Worm (Caenorhabditis elegans) whole organism, L4 larva: ENCODE data around the gene sel-7.

Experiments
- F26F4.8 ChIP-seq: fragments of 200-800 bp; sonication (Bioruptor generic); conservative IDR thresholded peaks from 2 replicates; pipeline ENCODE4 v1.3.6; 2022; ENCODE audit warnings: missing genetic modification characterization, missing compliant biosample characterization
- Y5F2A.4 ChIP-seq: fragments of 200-800 bp; sonication (Bioruptor generic); optimal IDR thresholded peaks from 2 replicates; lab custom pipeline; 2018; ENCODE audit warnings: mild to moderate bottlenecking, missing genetic modification characterization, missing compliant biosample characterization
- aly-2 ChIP-seq: sonication (generic microtip); optimal IDR thresholded peaks from 2 replicates; lab custom pipeline; 2018; ENCODE audit warnings: missing biosample characterization, missing genetic modification characterization
- ceh-20 ChIP-seq: fragments of 200-800 bp; sonication (Bioruptor generic); IDR thresholded peaks from 2 replicates; pipeline ENCODE4 v1.3.6; 2022; ENCODE audit warnings: missing genetic modification reagents, missing genetic modification characterization, missing compliant biosample characterization
- duxl-1 ChIP-seq: sonication (generic microtip); optimal IDR thresholded peaks from 2 replicates; lab custom pipeline; 2016; ENCODE audit warnings: mild to moderate bottlenecking, missing genetic modification characterization, moderate library complexity, missing compliant biosample characterization; ENCODE audit not compliant: poor library complexity
- egl-43 ChIP-seq: fragments of 200-800 bp; sonication (Bioruptor generic); IDR thresholded peaks from 2 replicates; pipeline ENCODE4 v1.3.6; 2022; ENCODE audit warnings: missing genetic modification reagents, missing genetic modification characterization, missing compliant biosample characterization
- gei-8 ChIP-seq: fragments of 200-800 bp; sonication (Bioruptor generic); optimal IDR thresholded peaks from 2 replicates; lab custom pipeline; 2018; ENCODE audit warnings: mild to moderate bottlenecking, missing genetic modification characterization, missing compliant biosample characterization
- lin-13 ChIP-seq: fragments of 150-350 bp; optimal IDR thresholded peaks from 2 replicates; lab custom pipeline; 2014; ENCODE audit warnings: missing biosample characterization, missing genetic modification reagents, missing genetic modification characterization
- lsy-2 ChIP-seq, 2 experiments: fragments of 150-350 bp in 1 of 2; sonication (generic microtip) in 1 of 2; optimal IDR thresholded peaks; 2 replicates each; lab custom pipeline; 2014 to 2017; ENCODE audit warnings: missing biosample characterization in 2 of 2, missing genetic modification characterization in 2 of 2
- nhr-237 ChIP-seq: sonication (generic microtip); optimal IDR thresholded peaks from 2 replicates; lab custom pipeline; 2017; ENCODE audit warnings: missing biosample characterization, missing genetic modification characterization
- pha-4 ChIP-seq, 2 experiments: fragments of 150-350 bp in 1 of 2; fragments of 200-800 bp in 1 of 2; sonication (Bioruptor generic) in 1 of 2; IDR thresholded peaks in 1 of 2; optimal IDR thresholded peaks in 1 of 2; 2 replicates each; pipeline versions ENCODE4 v1.3.6 to Lab custom; 2014 to 2022; ENCODE audit warnings: missing genetic modification characterization in 2 of 2, missing genetic modification reagents in 2 of 2, missing biosample characterization in 1 of 2, missing compliant biosample characterization in 1 of 2
- pqm-1 ChIP-seq: sonication (generic microtip); optimal IDR thresholded peaks from 2 replicates; lab custom pipeline; 2017; ENCODE audit warnings: missing biosample characterization, missing genetic modification characterization
- tag-97 ChIP-seq: fragments of 200-800 bp; sonication (Bioruptor generic); IDR thresholded peaks from 2 replicates; pipeline ENCODE4 v1.3.6; 2022; ENCODE audit warnings: missing genetic modification characterization, missing compliant biosample characterization

DNA sequence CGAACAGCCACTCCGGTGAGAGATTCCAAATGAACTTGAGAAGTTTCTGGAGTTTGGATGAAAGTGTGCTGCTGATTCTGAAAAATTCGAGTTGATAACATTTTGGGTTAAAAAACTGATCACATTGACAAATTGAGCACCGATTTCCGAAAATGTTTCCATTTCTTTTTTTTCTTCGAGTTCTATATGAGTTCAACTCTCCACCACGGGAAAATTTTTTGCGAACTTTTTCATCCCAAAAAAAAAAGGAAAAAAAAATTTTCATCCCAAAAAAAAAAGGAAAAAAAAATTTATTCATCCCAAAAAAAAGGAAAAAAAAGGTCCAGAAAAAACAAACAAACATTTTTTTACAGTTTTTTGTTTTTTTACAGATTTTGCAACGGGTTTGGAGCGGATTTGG, 36.9 kb upstream of the sel-7 start, which contains the start of gene Y60A9A.1:
- no peak for TF ChIP-seq duxl-1 (tag; lab: Kevin White, UChicago)
- no peak for TF ChIP-seq pha-4 (GFP tag; IDR thresholded peaks at IDR 0.05; lab: Robert Waterston, UW)
- TF ChIP-seq pha-4 (tag; optimal IDR thresholded peaks at IDR 0.05; lab: Kevin White, UChicago): no peak
- TF ChIP-seq tag-97: no peak
- TF ChIP-seq gei-8 (GFP tag; lab: Kevin White, UChicago): no peak
- no peak for TF ChIP-seq pqm-1 (tag; lab: Kevin White, UChicago)
- TF ChIP-seq Y5F2A.4 (GFP tag; lab: Kevin White, UChicago): no peak
- TF ChIP-seq nhr-237 (tag; lab: Kevin White, UChicago): no peak
- TF ChIP-seq egl-43: no peak
- TF ChIP-seq lin-13 (GFP tag; lab: Kevin White, UChicago): no peak
- no peak for TF ChIP-seq lsy-2 (tag; optimal IDR thresholded peaks at IDR 0.05; lab: Kevin White, UChicago)
- TF ChIP-seq aly-2 (tag; lab: Kevin White, UChicago): no peak
- no peak for TF ChIP-seq F26F4.8 (GFP tag; lab: Robert Waterston, UW)
- TF ChIP-seq ceh-20 (GFP tag; lab: Robert Waterston, UW): no peak
